Worm (Caenorhabditis elegans): ENCODE results near the gene F09E5.3.

The F09E5.3 gene

ce11 chrII:5324653-5325052 lies 49.1 kb upstream of the F09E5.3 start (continued):
- TF ChIP-seq fkh-10 (GFP tag; optimal IDR thresholded peaks at IDR 0.05), result no peak
- no peak for TF ChIP-seq zag-1 (tag; optimal IDR thresholded peaks at IDR 0.05)
- no peak for TF ChIP-seq C04F5.9 (tag; optimal IDR thresholded peaks at IDR 0.05)
- no peak for TF ChIP-seq isw-1 (GFP tag; IDR thresholded peaks at IDR 0.05)
- no peak for TF ChIP-seq ceh-88 (GFP tag; IDR thresholded peaks at IDR 0.05)
- TF ChIP-seq lin-39 (tag; optimal IDR thresholded peaks at IDR 0.05), result no peak
- TF ChIP-seq tbx-2 (tag; optimal IDR thresholded peaks at IDR 0.05), result no peak
- TF ChIP-seq C16A3.4 (tag; optimal IDR thresholded peaks at IDR 0.05), result no peak
- no peak for TF ChIP-seq nhr-237 (tag; optimal IDR thresholded peaks at IDR 0.05)
- TF ChIP-seq pax-3 (tag; optimal IDR thresholded peaks at IDR 0.05), result no peak
- no peak for TF ChIP-seq xbp-1 (tag; optimal IDR thresholded peaks at IDR 0.05)
- no peak for TF ChIP-seq sptf-1 (tag; optimal IDR thresholded peaks at IDR 0.05)
- no peak for TF ChIP-seq hpl-2 (GFP tag; optimal IDR thresholded peaks at IDR 0.05)
- TF ChIP-seq aly-2 (tag; optimal IDR thresholded peaks at IDR 0.05), result no peak

ce11 chrII:5326024-5326627 lies 47.7 kb upstream of the F09E5.3 start:
- no peak for TF ChIP-seq ceh-90 (tag; optimal IDR thresholded peaks at IDR 0.05)
- peak; percentile 40 for TF ChIP-seq unc-86 (tag; optimal IDR thresholded peaks at IDR 0.05)
- no peak for TF ChIP-seq nhr-90 (tag; optimal IDR thresholded peaks at IDR 0.05; ENCODE audit: poor library complexity)
- TF ChIP-seq nhr-20 (tag; optimal IDR thresholded peaks at IDR 0.05), result peak; percentile 49
- TF ChIP-seq blmp-1 (tag; optimal IDR thresholded peaks at IDR 0.05), result peak; percentile 29
- no peak for TF ChIP-seq F16B12.6 (tag; optimal IDR thresholded peaks at IDR 0.05)
- no peak for TF ChIP-seq ztf-11 (tag; optimal IDR thresholded peaks at IDR 0.05)
- no peak for TF ChIP-seq elt-2 (tag; optimal IDR thresholded peaks at IDR 0.05)
- peak; percentile 95 for TF ChIP-seq lin-14 (GFP tag; optimal IDR thresholded peaks at IDR 0.05)
- no peak for TF ChIP-seq zag-1 (tag; optimal IDR thresholded peaks at IDR 0.05)
- TF ChIP-seq tbx-2 (tag; optimal IDR thresholded peaks at IDR 0.05), result peak; percentile 52
- peak; percentile 81 for TF ChIP-seq fos-1 (tag; optimal IDR thresholded peaks at IDR 0.05)
- TF ChIP-seq aly-2 (tag; optimal IDR thresholded peaks at IDR 0.05), result no peak
- TF ChIP-seq fkh-4 (tag; optimal IDR thresholded peaks at IDR 0.05; ENCODE audit: borderline replicate concordance), result no peak
- peak; percentile 62 for TF ChIP-seq mep-1 (tag; optimal IDR thresholded peaks at IDR 0.05)
- no peak for TF ChIP-seq unc-30 (tag; optimal IDR thresholded peaks at IDR 0.05)
- no peak for TF ChIP-seq nhr-12 (tag; optimal IDR thresholded peaks at IDR 0.05)
- TF ChIP-seq pax-3 (tag; optimal IDR thresholded peaks at IDR 0.05), result no peak
- no peak for TF ChIP-seq C34B4.2 (tag; optimal IDR thresholded peaks at IDR 0.05)
- no peak for TF ChIP-seq pqm-1 (tag; optimal IDR thresholded peaks at IDR 0.05)
- no peak for TF ChIP-seq Y116A8C.19 (tag; optimal IDR thresholded peaks at IDR 0.05; ENCODE audit: borderline replicate concordance)
- peak; percentile 74 for TF ChIP-seq fkh-10 (GFP tag; optimal IDR thresholded peaks at IDR 0.05)
- no peak for TF ChIP-seq mab-9 (GFP tag; IDR thresholded peaks at IDR 0.05)
- no peak for TF ChIP-seq nhr-76 (tag; optimal IDR thresholded peaks at IDR 0.05)
- peak; percentile 73 for TF ChIP-seq nhr-85 (tag)
- TF ChIP-seq nhr-11 (tag; optimal IDR thresholded peaks at IDR 0.05), result no peak
- TF ChIP-seq lin-39 (tag; optimal IDR thresholded peaks at IDR 0.05), result no peak
- peak; percentile 17 for TF ChIP-seq lin-13 (GFP tag; optimal IDR thresholded peaks at IDR 0.05)
- TF ChIP-seq grh-1 (GFP tag; IDR thresholded peaks at IDR 0.05), result no peak
- peak in 2 of 3 experiments; percentile 34 to 57 for TF ChIP-seq ceh-82 (tag; optimal IDR thresholded peaks at IDR 0.05)
- peak; percentile 68 for TF ChIP-seq skn-1 (tag; optimal IDR thresholded peaks at IDR 0.05)
- no peak for TF ChIP-seq alr-1 (tag; optimal IDR thresholded peaks at IDR 0.05; ENCODE audit: borderline replicate concordance)
- TF ChIP-seq ceh-8 (GFP tag; optimal IDR thresholded peaks at IDR 0.05), result peak; percentile 50
- TF ChIP-seq lin-35 (GFP tag; optimal IDR thresholded peaks at IDR 0.05), result peak in 1 of 2 experiments; percentile 53
- TF ChIP-seq elt-3 (tag; optimal IDR thresholded peaks at IDR 0.05), result peak in 1 of 6 experiments; percentile 58
- no peak for TF ChIP-seq efl-3 (GFP tag; optimal IDR thresholded peaks at IDR 0.05)
- TF ChIP-seq hlh-4 (tag; optimal IDR thresholded peaks at IDR 0.05), result no peak
- TF ChIP-seq nhr-19 (GFP tag; conservative IDR thresholded peaks at IDR 0.05), result peak; percentile 14; the same call in 1 of the 2 replicates
- TF ChIP-seq aha-1 (tag; optimal IDR thresholded peaks at IDR 0.05), result no peak
- TF ChIP-seq snpc-4 (tag; optimal IDR thresholded peaks at IDR 0.05), result no peak
- peak; percentile 18 to 28 (median 20) for TF ChIP-seq dpl-1 (GFP tag; optimal IDR thresholded peaks at IDR 0.05)
- peak; percentile 79 for TF ChIP-seq jun-1 (tag; optimal IDR thresholded peaks at IDR 0.05)
- no peak for TF ChIP-seq ama-1 (optimal IDR thresholded peaks at IDR 0.05)
- no peak for TF ChIP-seq ceh-88 (GFP tag; IDR thresholded peaks at IDR 0.05)
